Worm (Caenorhabditis elegans): Measurements from ENCODE around the gene sri-4.

sri-4 gene

DNA sequence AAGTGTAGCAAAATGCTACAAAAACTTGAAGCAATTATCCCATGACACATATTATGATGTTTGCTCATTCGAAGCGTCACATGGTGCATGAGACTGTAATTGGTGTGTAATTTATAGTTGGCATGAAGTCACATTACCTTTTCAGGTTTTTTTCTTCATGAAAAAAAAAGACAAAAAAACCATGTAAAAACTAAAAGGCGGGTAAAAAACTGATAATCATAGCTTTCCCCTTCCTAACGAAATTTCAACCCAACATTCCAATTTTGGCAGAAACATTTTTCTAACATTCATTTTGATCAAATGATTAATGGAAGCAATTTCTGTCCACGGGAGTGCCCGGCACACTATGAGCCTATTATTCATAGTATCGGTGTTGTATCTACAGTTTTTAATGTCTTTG, at the start of gene sri-4:
Gene sri-4 (plus strand): TSS at position 301 of the 400 bp plus-strand sequence.
- TF ChIP-seq W03F9.2 (tag; optimal IDR thresholded peaks at IDR 0.05) (no peak), dao-5 (tag; optimal IDR thresholded peaks at IDR 0.05) (no peak)

DNA sequence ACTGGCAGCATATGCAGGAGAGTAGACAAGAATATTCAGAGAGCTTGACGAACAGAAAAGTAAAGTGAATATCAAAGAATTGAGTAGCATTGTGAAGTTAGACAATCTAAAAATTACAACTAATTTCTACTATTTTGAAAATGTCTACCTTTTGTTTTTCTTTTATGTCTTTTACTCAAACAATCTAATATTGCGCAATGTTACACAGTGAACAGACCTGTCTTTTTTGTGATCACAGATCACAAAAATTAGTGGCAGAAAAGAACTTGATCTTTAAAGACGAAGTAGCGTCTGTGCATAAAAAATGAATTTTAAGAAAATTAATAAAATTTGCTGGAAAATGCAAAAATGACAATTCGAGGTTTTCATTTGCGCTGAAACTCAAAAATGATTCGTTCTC, 49.1 kb upstream of the sri-4 start:
- TF ChIP-seq dao-5 (tag; optimal IDR thresholded peaks at IDR 0.05) (no peak), him-1 (tag; optimal IDR thresholded peaks at IDR 0.05) (no peak), W03F9.2 (tag; optimal IDR thresholded peaks at IDR 0.05) (no peak)

DNA sequence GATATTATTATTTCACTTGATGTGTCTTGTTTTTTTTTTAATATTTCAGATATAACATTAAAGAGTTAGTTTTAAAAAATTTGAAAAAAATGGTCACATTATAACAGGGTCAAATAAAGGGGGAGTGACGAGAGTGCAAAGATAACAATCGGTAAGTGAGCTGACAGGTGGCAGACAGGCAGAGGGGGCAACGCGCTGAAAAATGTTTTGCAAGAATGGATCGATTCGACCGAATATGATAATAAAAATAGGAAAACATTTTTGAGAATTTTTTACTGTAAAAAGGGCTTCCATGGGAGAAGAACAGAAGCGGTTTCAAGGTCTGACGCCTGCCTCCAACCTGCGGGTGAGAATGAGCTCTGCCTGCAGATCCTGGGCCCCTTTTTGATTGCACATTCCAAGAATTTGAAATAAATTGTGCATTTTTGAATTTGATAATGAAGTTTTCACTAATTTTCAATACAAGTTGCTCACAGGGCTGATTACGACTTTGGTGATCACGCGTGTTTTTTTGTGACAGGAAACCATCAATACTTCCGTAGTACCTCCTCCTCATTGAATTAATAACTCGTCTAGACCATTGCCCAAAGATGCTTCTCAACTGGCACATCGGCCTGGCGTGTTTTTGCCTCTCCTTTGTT, 48.5 kb upstream of the sri-4 start, which contains the start of the genes ugt-29 and srx-5:
Gene ugt-29 (minus strand): TSS at position 101 of the 641 bp plus-strand sequence.
Gene srx-5 (plus strand): TSS at position 591 of the 641 bp plus-strand sequence.
- TF ChIP-seq W03F9.2 (tag; optimal IDR thresholded peaks at IDR 0.05) (no peak), him-1 (tag; optimal IDR thresholded peaks at IDR 0.05) (no peak), dao-5 (tag; optimal IDR thresholded peaks at IDR 0.05) (no peak)

DNA sequence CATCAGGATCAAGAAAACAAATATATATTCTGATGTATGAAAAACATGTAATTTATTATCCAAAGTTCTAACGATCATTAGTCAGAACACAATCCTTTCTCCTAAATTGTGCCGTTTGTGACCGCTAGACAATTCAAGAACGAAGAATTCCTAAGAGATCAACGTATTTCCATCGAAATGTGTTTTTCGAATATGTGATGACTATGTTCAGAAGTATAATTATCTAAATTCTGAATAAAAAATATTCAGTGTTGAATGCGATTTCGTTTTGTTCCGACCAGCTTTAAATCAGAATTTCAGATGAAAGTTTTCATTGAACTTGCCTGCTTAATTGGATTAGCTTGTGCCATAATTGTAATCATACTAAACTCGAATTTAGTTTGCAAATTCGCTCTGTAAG, 45.9 kb upstream of the sri-4 start, which contains the start of gene srbc-37:
Gene srbc-37 (plus strand): TSS at position 301 of the 400 bp plus-strand sequence.
- no peak for TF ChIP-seq dao-5 (tag; optimal IDR thresholded peaks at IDR 0.05)
- TF ChIP-seq him-1 (tag; optimal IDR thresholded peaks at IDR 0.05) = no peak
- TF ChIP-seq W03F9.2 (tag; optimal IDR thresholded peaks at IDR 0.05) = no peak

- no peak for TF ChIP-seq W03F9.2 (tag; optimal IDR thresholded peaks at IDR 0.05)
- no peak for TF ChIP-seq dao-5 (tag; optimal IDR thresholded peaks at IDR 0.05)
- TF ChIP-seq him-1 (tag; optimal IDR thresholded peaks at IDR 0.05) = no peak
Observed at ce11 chrV:706918-707317, 41.2 kb upstream of the sri-4 start, which contains the start of gene srbc-38. Gene srbc-38, plus strand, starts transcription at chrV:707218.

DNA sequence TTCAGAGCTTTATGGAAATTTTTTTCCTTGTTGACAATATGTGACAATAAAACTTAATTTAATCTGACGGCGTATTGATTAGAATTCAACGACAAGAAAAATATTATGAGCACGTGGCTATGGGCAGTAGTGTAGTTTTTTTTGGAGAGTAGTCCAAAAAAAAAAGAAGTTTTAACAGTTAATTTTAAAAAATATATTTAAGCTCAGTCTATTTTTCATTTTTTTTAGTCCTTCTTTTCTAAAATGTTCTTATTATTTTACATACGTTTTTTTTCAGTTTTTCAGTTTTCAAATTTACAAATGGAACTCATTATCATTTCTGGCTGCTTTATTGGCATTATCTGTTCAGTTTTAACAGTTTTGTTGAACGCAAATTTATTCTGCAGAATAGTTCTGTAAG, 39.3 kb upstream of the sri-4 start, which contains the start of gene srbc-39:
Gene srbc-39 (plus strand): TSS at position 301 of the 400 bp plus-strand sequence.
- TF ChIP-seq him-1 (tag; optimal IDR thresholded peaks at IDR 0.05) (no peak), W03F9.2 (tag; optimal IDR thresholded peaks at IDR 0.05) (no peak), dao-5 (tag; optimal IDR thresholded peaks at IDR 0.05) (no peak)

ce11 chrV:712882-713281, 35.3 kb upstream of the sri-4 start, which contains the start of gene cyp-33C11:
Gene cyp-33C11, minus strand, starts transcription at chrV:712982.
- TF ChIP-seq W03F9.2 (tag; optimal IDR thresholded peaks at IDR 0.05) = no peak
- TF ChIP-seq him-1 (tag; optimal IDR thresholded peaks at IDR 0.05) = no peak
- no peak for TF ChIP-seq dao-5 (tag; optimal IDR thresholded peaks at IDR 0.05)

DNA sequence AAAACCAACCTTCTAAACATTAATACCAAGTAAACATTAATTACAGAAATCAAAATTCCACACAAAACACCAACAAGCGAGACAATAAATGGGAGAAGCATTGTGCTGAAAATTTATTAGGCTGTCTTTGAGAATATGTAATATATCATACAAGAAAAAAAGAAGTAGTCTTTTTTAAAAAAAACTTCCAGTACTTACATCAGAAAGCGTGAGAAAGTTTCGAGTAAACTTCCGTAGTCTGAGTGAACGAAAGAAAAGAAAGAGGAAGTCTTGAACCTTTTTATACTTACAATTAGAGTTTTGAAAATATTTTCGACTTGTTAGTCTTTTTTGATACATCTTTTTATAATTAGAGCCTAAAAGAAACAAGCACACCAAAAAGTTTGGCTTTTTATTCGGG, 28.4 kb upstream of the sri-4 start, which contains the start of gene srbc-40:
Gene srbc-40 (minus strand): TSS at position 101 of the 400 bp plus-strand sequence.
- TF ChIP-seq W03F9.2 (tag; optimal IDR thresholded peaks at IDR 0.05) (no peak), dao-5 (tag; optimal IDR thresholded peaks at IDR 0.05) (no peak)

DNA sequence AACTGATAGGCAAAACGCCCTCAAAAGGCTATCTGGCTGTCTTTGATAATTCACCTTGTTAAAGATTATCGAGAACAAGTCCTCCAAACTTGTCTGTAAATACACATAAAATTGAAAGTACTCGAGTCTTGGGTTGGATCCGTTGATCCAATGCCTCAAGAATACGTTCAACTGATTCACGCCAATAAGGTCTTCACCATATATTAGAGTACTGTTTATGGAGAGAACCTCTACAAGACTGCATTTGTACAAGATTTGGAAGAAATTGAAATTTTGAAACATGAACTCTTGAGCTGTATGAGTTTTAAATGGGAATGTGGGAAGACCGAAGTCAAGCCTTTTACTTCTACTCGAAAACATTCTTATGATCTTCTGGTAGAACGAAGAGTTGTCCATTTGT, 25.3 kb upstream of the sri-4 start:
- TF ChIP-seq W03F9.2 (tag; optimal IDR thresholded peaks at IDR 0.05) = no peak
- no peak for TF ChIP-seq dao-5 (tag; optimal IDR thresholded peaks at IDR 0.05)
- TF ChIP-seq him-1 (tag; optimal IDR thresholded peaks at IDR 0.05) = no peak

ce11 chrV:723895-724352, 24.2 kb upstream of the sri-4 start, which contains the start of gene fbxb-72:
Gene fbxb-72, minus strand, starts transcription at chrV:723952.
- TF ChIP-seq him-1 (tag; optimal IDR thresholded peaks at IDR 0.05) (no peak), dao-5 (tag; optimal IDR thresholded peaks at IDR 0.05) (no peak), W03F9.2 (tag; optimal IDR thresholded peaks at IDR 0.05) (no peak)

- TF ChIP-seq dao-5 (tag; optimal IDR thresholded peaks at IDR 0.05) = no peak
- TF ChIP-seq W03F9.2 (tag; optimal IDR thresholded peaks at IDR 0.05) = no peak
- TF ChIP-seq him-1 (tag; optimal IDR thresholded peaks at IDR 0.05) = no peak
Observed at ce11 chrV:724470-724890, 23.7 kb upstream of the sri-4 start.

ce11 chrV:724946-725806, 23.0 kb upstream of the sri-4 start:
- TF ChIP-seq dao-5 (tag; optimal IDR thresholded peaks at IDR 0.05) (no peak), him-1 (tag; optimal IDR thresholded peaks at IDR 0.05) (no peak), W03F9.2 (tag; optimal IDR thresholded peaks at IDR 0.05) (no peak)

- TF ChIP-seq him-1 (tag; optimal IDR thresholded peaks at IDR 0.05) (no peak), W03F9.2 (tag; optimal IDR thresholded peaks at IDR 0.05) (no peak), dao-5 (tag; optimal IDR thresholded peaks at IDR 0.05) (no peak)
Observed at ce11 chrV:725807-726572, 22.2 kb upstream of the sri-4 start.

All from whole organism, L4/young adult.